Worm (Caenorhabditis elegans) whole organism, young adult: Measurements from ENCODE around the gene H28G03.3.

Source experiments
- B0019.2 ChIP-seq: fragments of 200-800 bp; sonication (Bioruptor generic); conservative IDR thresholded peaks from 2 replicates; pipeline ENCODE4 v1.3.6; 2022; ENCODE audit warnings: missing genetic modification reagents, missing genetic modification characterization, missing compliant biosample characterization
- B0035.1 ChIP-seq: sonication (generic microtip); optimal IDR thresholded peaks from 2 replicates; lab custom pipeline; 2016; ENCODE audit warnings: missing genetic modification characterization, mild to moderate bottlenecking, missing compliant biosample characterization, missing genotype, missing genetic modification reagents
- F39B2.1 ChIP-seq: fragments of 200-800 bp; sonication (Bioruptor generic); IDR thresholded peaks from 2 replicates; pipeline ENCODE4 v1.3.6; 2022; ENCODE audit warnings: missing genetic modification reagents, missing genetic modification characterization, missing compliant biosample characterization
- F49E8.2 ChIP-seq: sonication (generic microtip); optimal IDR thresholded peaks from 3 replicates; lab custom pipeline; 2017; ENCODE audit warnings: missing genetic modification characterization, mild to moderate bottlenecking, missing compliant biosample characterization, antibody characterized with exemption, moderate library complexity; ENCODE audit not compliant: insufficient read depth
- F57A8.1 ChIP-seq: fragments of 200-800 bp; sonication (Bioruptor generic); optimal IDR thresholded peaks from 2 replicates; lab custom pipeline; 2018; ENCODE audit warnings: mild to moderate bottlenecking, missing genetic modification characterization, moderate library complexity, missing compliant biosample characterization
- T26A5.8 ChIP-seq: sonication (generic microtip); optimal IDR thresholded peaks from 2 replicates; lab custom pipeline; 2016; ENCODE audit warnings: missing genetic modification characterization, missing compliant biosample characterization
- Y53F4B.3 ChIP-seq: fragments of 200-800 bp; sonication (Bioruptor generic); IDR thresholded peaks from 2 replicates; pipeline ENCODE4 v1.3.6; 2022; ENCODE audit warnings: missing genetic modification reagents, missing genetic modification characterization, missing compliant biosample characterization
- Y67H2A.10 ChIP-seq: fragments of 200-800 bp; sonication (Bioruptor generic); conservative IDR thresholded peaks from 2 replicates; pipeline ENCODE4 v1.3.6; 2022; ENCODE audit warnings: missing genetic modification reagents, missing genetic modification characterization, missing compliant biosample characterization
- Y79H2A.3 ChIP-seq: fragments of 200-800 bp; sonication (Bioruptor generic); conservative IDR thresholded peaks from 2 replicates; pipeline ENCODE4 v1.3.6; 2022; ENCODE audit warnings: missing genetic modification reagents, missing genetic modification characterization, missing compliant biosample characterization
- ZK185.1 ChIP-seq: sonication (generic microtip); optimal IDR thresholded peaks from 2 replicates; lab custom pipeline; 2016; ENCODE audit warnings: mild to moderate bottlenecking, missing genetic modification characterization, missing compliant biosample characterization; ENCODE audit not compliant: poor library complexity, severe bottlenecking
- ama-1 ChIP-seq, 3 experiments: fragments of 150-350 bp in 1 of 3; sonication (generic microtip) in 2 of 3; optimal IDR thresholded peaks; 2 replicates each; lab custom pipeline; 2014 to 2018; ENCODE audit warnings: missing biosample characterization in 2 of 3, missing genetic modification characterization in 2 of 3, missing genetic modification reagents in 2 of 3
- aptf-3 ChIP-seq: fragments of 200-800 bp; sonication (Bioruptor generic); IDR thresholded peaks from 2 replicates; pipeline ENCODE4 v1.3.6; 2022; ENCODE audit warnings: missing genetic modification characterization, missing compliant biosample characterization
- attf-3 ChIP-seq: fragments of 200-800 bp; sonication (Bioruptor generic); conservative IDR thresholded peaks from 2 replicates; pipeline ENCODE4 v1.3.6; 2022; ENCODE audit warnings: missing genetic modification reagents, missing genetic modification characterization, missing compliant biosample characterization
- ceh-58 ChIP-seq: fragments of 200-800 bp; sonication (Bioruptor generic); IDR thresholded peaks from 2 replicates; pipeline ENCODE4 v1.3.6; 2022; ENCODE audit warnings: missing genetic modification characterization, missing compliant biosample characterization
- ceh-79 ChIP-seq: sonication (generic microtip); optimal IDR thresholded peaks from 2 replicates; lab custom pipeline; 2017; ENCODE audit warnings: mild to moderate bottlenecking, missing genetic modification characterization, missing compliant biosample characterization
- dpff-1 ChIP-seq: sonication (generic microtip); optimal IDR thresholded peaks from 2 replicates; lab custom pipeline; 2017; ENCODE audit warnings: mild to moderate bottlenecking, missing genetic modification characterization, missing compliant biosample characterization
- egl-18 ChIP-seq: fragments of 200-800 bp; sonication (Bioruptor generic); IDR thresholded peaks from 2 replicates; pipeline ENCODE4 v1.3.6; 2022; ENCODE audit warnings: missing genetic modification reagents, missing genetic modification characterization, missing compliant biosample characterization
- egl-44 ChIP-seq: fragments of 200-800 bp; sonication (Bioruptor generic); IDR thresholded peaks from 2 replicates; pipeline ENCODE4 v1.3.6; 2022; ENCODE audit warnings: missing genetic modification reagents, missing genetic modification characterization, missing compliant biosample characterization
- fkh-3 ChIP-seq: sonication (generic microtip); optimal IDR thresholded peaks from 2 replicates; lab custom pipeline; 2016; ENCODE audit warnings: mild to moderate bottlenecking, missing genetic modification characterization, missing compliant biosample characterization
- him-1 ChIP-seq: sonication (generic microtip); optimal IDR thresholded peaks from 2 replicates; lab custom pipeline; 2016; ENCODE audit warnings: missing genotype, missing genetic modification reagents, missing genetic modification characterization, missing compliant biosample characterization
- hlh-26 ChIP-seq: fragments of 200-800 bp; sonication (Bioruptor generic); conservative IDR thresholded peaks from 2 replicates; pipeline ENCODE4 v1.3.6; 2022; ENCODE audit warnings: missing genetic modification reagents, missing genetic modification characterization, missing compliant biosample characterization
- hmg-1.2 ChIP-seq: fragments of 200-800 bp; sonication (Bioruptor generic); IDR thresholded peaks from 2 replicates; pipeline ENCODE4 v1.3.6; 2022; ENCODE audit warnings: missing genetic modification reagents, missing genetic modification characterization, missing compliant biosample characterization
- hsf-1 ChIP-seq: fragments of 200-800 bp; sonication (Bioruptor generic); IDR thresholded peaks from 2 replicates; pipeline ENCODE4 v1.3.6; 2022; ENCODE audit warnings: missing genetic modification reagents, missing genetic modification characterization, missing compliant biosample characterization
- lin-54 ChIP-seq: fragments of 200-800 bp; sonication (Bioruptor generic); optimal IDR thresholded peaks from 2 replicates; lab custom pipeline; 2018; ENCODE audit warnings: mild to moderate bottlenecking, missing genetic modification characterization, missing compliant biosample characterization
- madf-10 ChIP-seq: sonication (generic microtip); optimal IDR thresholded peaks from 2 replicates; lab custom pipeline; 2016; ENCODE audit warnings: mild to moderate bottlenecking, missing genetic modification characterization, missing compliant biosample characterization
- madf-3 ChIP-seq: fragments of 200-800 bp; sonication (Bioruptor generic); IDR thresholded peaks from 2 replicates; pipeline ENCODE4 v1.3.6; 2022; ENCODE audit warnings: missing genetic modification reagents, missing genetic modification characterization, missing compliant biosample characterization
- mes-4 ChIP-seq: sonication (generic microtip); optimal IDR thresholded peaks from 2 replicates; lab custom pipeline; 2016; ENCODE audit warnings: missing genotype, missing genetic modification characterization, missing compliant biosample characterization
- nhr-80 ChIP-seq: sonication (generic microtip); optimal IDR thresholded peaks from 2 replicates; lab custom pipeline; 2016; ENCODE audit warnings: missing genetic modification characterization, missing compliant biosample characterization
- nhr-90 ChIP-seq: sonication (generic microtip); optimal IDR thresholded peaks from 2 replicates; lab custom pipeline; 2016; ENCODE audit warnings: missing genotype, mild to moderate bottlenecking, missing genetic modification characterization, missing compliant biosample characterization
- rec-8 ChIP-seq, 2 experiments: sonication (generic microtip); optimal IDR thresholded peaks; 2 replicates each; lab custom pipeline; 2016; ENCODE audit warnings: mild to moderate bottlenecking in 2 of 2, missing genetic modification characterization in 2 of 2, missing genetic modification reagents in 2 of 2, missing genotype in 2 of 2, missing biosample characterization in 1 of 2, missing compliant biosample characterization in 1 of 2, moderate library complexity in 1 of 2
- repo-1 ChIP-seq: sonication (generic microtip); optimal IDR thresholded peaks from 2 replicates; lab custom pipeline; 2017; ENCODE audit warnings: mild to moderate bottlenecking, missing genetic modification characterization, missing compliant biosample characterization
- sea-2 ChIP-seq: fragments of 200-800 bp; sonication (Bioruptor generic); IDR thresholded peaks from 2 replicates; pipeline ENCODE4 v1.3.6; 2022; ENCODE audit warnings: missing genetic modification characterization, missing compliant biosample characterization
- snpc-4 ChIP-seq, 5 experiments: fragments of 150-350 bp in 1 of 5; sonication (generic microtip) in 4 of 5; optimal IDR thresholded peaks; 2 replicates each; lab custom pipeline; 2014 to 2018; ENCODE audit warnings: missing genetic modification characterization in 5 of 5, missing biosample characterization in 3 of 5, antibody characterized with exemption in 2 of 5, mild to moderate bottlenecking in 2 of 5, missing compliant biosample characterization in 2 of 5, missing genotype in 2 of 5, moderate library complexity in 2 of 5, missing genetic modification reagents in 1 of 5
- sptf-2 ChIP-seq: fragments of 200-800 bp; sonication (Bioruptor generic); optimal IDR thresholded peaks from 2 replicates; lab custom pipeline; 2018; ENCODE audit warnings: mild to moderate bottlenecking, missing genetic modification characterization, missing compliant biosample characterization
- tbp1 ChIP-seq: fragments of 200-800 bp; sonication (Bioruptor generic); optimal IDR thresholded peaks from 2 replicates; lab custom pipeline; 2018; ENCODE audit warnings: mild to moderate bottlenecking, missing genetic modification characterization, missing compliant biosample characterization
- unc-130 ChIP-seq: sonication (generic microtip); optimal IDR thresholded peaks from 2 replicates; lab custom pipeline; 2016; ENCODE audit warnings: missing genetic modification reagents, missing genetic modification characterization, missing compliant biosample characterization
- xnd-1 ChIP-seq: sonication (generic microtip); optimal IDR thresholded peaks from 2 replicates; lab custom pipeline; 2016; ENCODE audit warnings: missing genotype, missing genetic modification reagents, missing genetic modification characterization, missing compliant biosample characterization
- ztf-22 ChIP-seq: fragments of 200-800 bp; sonication (Bioruptor generic); optimal IDR thresholded peaks from 2 replicates; lab custom pipeline; 2018; ENCODE audit warnings: mild to moderate bottlenecking, missing genetic modification characterization, moderate library complexity, missing compliant biosample characterization
- ztf-3 ChIP-seq: fragments of 200-800 bp; sonication (Bioruptor generic); optimal IDR thresholded peaks from 2 replicates; lab custom pipeline; 2018; ENCODE audit warnings: mild to moderate bottlenecking, missing genetic modification characterization, missing compliant biosample characterization
- ztf-6 ChIP-seq: fragments of 200-800 bp; sonication (Bioruptor generic); IDR thresholded peaks from 2 replicates; pipeline ENCODE4 v1.3.6; 2022; ENCODE audit warnings: missing genetic modification reagents, missing genetic modification characterization, missing compliant biosample characterization

The H28G03.3 gene

DNA sequence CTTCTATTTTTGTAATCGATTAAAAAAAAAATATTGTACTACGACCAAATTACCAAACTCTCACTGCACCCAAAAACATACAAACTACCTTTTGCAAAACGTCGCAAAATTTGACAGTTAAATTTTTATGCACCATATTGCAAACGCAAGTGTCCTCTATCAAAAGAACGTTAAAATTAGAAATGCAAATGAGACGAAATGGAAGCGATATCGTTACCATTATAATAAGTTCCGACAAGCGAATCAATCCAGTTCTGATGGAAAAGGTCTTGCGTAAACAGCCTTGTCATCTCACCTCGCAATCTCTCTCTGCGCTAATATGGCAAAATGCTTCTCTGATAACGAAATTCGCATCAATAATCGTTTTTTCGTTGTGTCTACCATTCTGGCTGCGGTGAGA, 41.9 kb upstream of the H28G03.3 start:
- TF ChIP-seq lin-54 (no peak), rec-8 (tag; optimal IDR thresholded peaks at IDR 0.05; lab: Kevin White, UChicago) (no peak), nhr-80 (tag; lab: Kevin White, UChicago) (peak; percentile 21)
- TF ChIP-seq, all 124 proteins: peak for 1

DNA sequence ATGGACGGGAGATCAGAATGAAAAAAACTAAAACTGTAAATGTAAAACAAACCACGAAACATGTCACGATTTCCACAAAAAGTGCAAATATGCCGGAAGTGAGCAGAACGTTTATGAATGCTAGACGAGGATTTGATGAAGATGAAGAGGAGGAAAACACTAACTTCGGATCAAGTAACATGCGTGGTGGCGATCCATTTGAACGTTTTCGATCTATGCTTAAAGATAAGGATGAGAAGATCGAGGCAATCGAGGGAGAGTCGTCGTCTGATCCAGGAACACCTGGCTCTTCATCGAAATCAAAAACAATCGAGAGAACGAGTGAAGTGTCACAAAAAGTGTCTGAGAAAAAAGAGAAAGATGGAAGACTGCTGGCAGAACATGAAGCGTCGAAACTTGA, 39.2 kb upstream of the H28G03.3 start:
- no peak for TF ChIP-seq T26A5.8 (tag; lab: Kevin White, UChicago)
- TF ChIP-seq B0035.1: no peak
- no peak for TF ChIP-seq Y53F4B.3 (GFP tag; lab: Robert Waterston, UW)
- no peak for TF ChIP-seq mes-4
- no peak for TF ChIP-seq dpff-1 (tag; lab: Kevin White, UChicago)
- no peak for TF ChIP-seq nhr-90 (tag; lab: Kevin White, UChicago)
- TF ChIP-seq repo-1 (tag; lab: Kevin White, UChicago): no peak
- TF ChIP-seq sea-2: no peak

DNA sequence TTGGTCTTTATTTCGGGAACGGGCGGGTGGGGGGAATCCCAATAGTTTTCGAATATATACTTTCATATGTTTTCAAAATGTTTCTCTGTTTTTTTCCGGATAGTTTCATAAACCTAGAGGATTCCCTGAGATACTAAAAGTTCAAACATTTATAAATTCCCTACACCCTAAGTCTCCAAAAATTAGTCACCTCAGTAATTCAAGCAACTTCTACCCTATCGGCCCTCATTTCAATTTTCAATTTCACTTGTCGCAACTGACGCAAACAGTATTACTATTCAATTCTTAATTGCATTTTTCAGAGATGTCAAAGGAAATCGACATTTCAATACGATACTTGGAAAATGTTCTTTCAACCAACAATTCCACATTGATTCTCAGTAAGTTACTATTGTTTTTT, 37.9 kb upstream of the H28G03.3 start, which contains the start of gene Y34B4A.4:
Gene Y34B4A.4, plus strand, starts transcription at position 301 of the 400 bp plus-strand sequence.
- no peak for TF ChIP-seq xnd-1 (tag; lab: Kevin White, UChicago)
- TF ChIP-seq madf-3: no peak
- no peak for TF ChIP-seq ceh-79 (tag; lab: Kevin White, UChicago)
- TF ChIP-seq egl-18 (GFP tag; lab: Robert Waterston, UW): no peak
- TF ChIP-seq F49E8.2 (tag; lab: Kevin White, UChicago): no peak
- no peak for TF ChIP-seq ztf-6 (GFP tag; lab: Robert Waterston, UW)
- no peak for TF ChIP-seq attf-3 (GFP tag; lab: Robert Waterston, UW)
- TF ChIP-seq fkh-3 (tag; lab: Kevin White, UChicago): no peak
- no peak for TF ChIP-seq ztf-3
- no peak for TF ChIP-seq madf-10 (tag; lab: Kevin White, UChicago)
- no peak for TF ChIP-seq B0019.2
- TF ChIP-seq tbp1 (GFP tag; lab: Kevin White, UChicago): no peak
- TF ChIP-seq repo-1 (tag; lab: Kevin White, UChicago): no peak
- TF ChIP-seq, all 124 proteins: peak for 0

DNA sequence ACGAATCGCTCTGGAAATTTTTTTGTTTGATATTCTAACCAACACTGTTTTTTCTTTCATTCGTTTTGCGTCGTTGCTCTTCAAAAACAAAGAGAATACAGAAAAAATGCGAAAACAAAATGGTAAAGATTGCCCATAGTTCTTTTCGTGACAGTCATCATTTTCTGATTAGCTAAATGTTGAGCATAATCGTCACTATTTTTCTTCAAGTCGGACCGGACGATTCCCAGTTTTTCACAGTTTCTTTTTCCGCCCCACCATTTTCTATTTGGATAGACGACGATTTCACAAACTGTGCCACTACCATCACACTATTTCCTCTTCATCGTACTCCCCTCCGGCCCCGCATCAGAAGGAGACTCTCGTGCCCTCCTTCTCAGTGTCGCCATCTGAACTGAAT, 37.4 kb upstream of the H28G03.3 start:
- TF ChIP-seq sptf-2 (GFP tag; lab: Kevin White, UChicago) (no peak), mes-4 (no peak), nhr-80 (tag; lab: Kevin White, UChicago) (no peak), hsf-1 (GFP tag; lab: Robert Waterston, UW) (no peak), hmg-1.2 (GFP tag; lab: Robert Waterston, UW) (no peak), ztf-22 (no peak), unc-130 (GFP tag; lab: Kevin White, UChicago) (no peak), snpc-4 (GFP tag; optimal IDR thresholded peaks at IDR 0.05; lab: Kevin White, UChicago) (no peak), snpc-4 (tag; optimal IDR thresholded peaks at IDR 0.05; lab: Kevin White, UChicago) (no peak), ceh-58 (GFP tag; lab: Robert Waterston, UW) (no peak), aptf-3 (no peak), Y67H2A.10 (GFP tag; lab: Robert Waterston, UW) (no peak), F39B2.1 (GFP tag; lab: Robert Waterston, UW) (no peak), ama-1 (optimal IDR thresholded peaks at IDR 0.05; lab: Kevin White, UChicago) (no peak), ama-1 (GFP tag; optimal IDR thresholded peaks at IDR 0.05; lab: Kevin White, UChicago) (no peak), Y79H2A.3 (GFP tag; lab: Robert Waterston, UW) (no peak), hlh-26 (GFP tag; lab: Robert Waterston, UW) (no peak), F57A8.1 (no peak), him-1 (no peak), ZK185.1 (tag; lab: Kevin White, UChicago) (no peak), egl-44 (GFP tag; lab: Robert Waterston, UW) (no peak)
